Fruit fly (Drosophila melanogaster) whole organism, embryonic: ENCODE results near the gene Ms.

Experiments
- Atf-2 ChIP-seq: fragments of 200-800 bp; sonication (Bioruptor generic); optimal IDR thresholded peaks from 2 replicates; lab custom pipeline; 2016; ENCODE audit warnings: missing biosample characterization, missing genetic modification characterization
- CG11504 ChIP-seq: fragments of 200-800 bp; sonication (Bioruptor generic); optimal IDR thresholded peaks from 3 replicates; lab custom pipeline; 2019; ENCODE audit warnings: missing biosample characterization, mild to moderate bottlenecking, missing genetic modification characterization, moderate library complexity
- CG12219 ChIP-seq: fragments of 200-800 bp; sonication (Bioruptor generic); optimal IDR thresholded peaks from 3 replicates; lab custom pipeline; 2018; ENCODE audit warnings: missing biosample characterization, mild to moderate bottlenecking, missing genetic modification characterization
- CG12236 ChIP-seq: fragments of 200-800 bp; sonication (Bioruptor generic); optimal IDR thresholded peaks from 2 replicates; lab custom pipeline; 2016; ENCODE audit warnings: missing biosample characterization, missing genetic modification characterization
- CG17186 ChIP-seq: fragments of 200-800 bp; sonication (Bioruptor generic); optimal IDR thresholded peaks from 3 replicates; lab custom pipeline; 2017; ENCODE audit warnings: missing biosample characterization, missing genetic modification reagents, missing genetic modification characterization
- CG17361 ChIP-seq: fragments of 200-800 bp; sonication (Bioruptor generic); IDR thresholded peaks from 3 replicates; pipeline ENCODE4 v1.3.6; 2022; ENCODE audit warnings: missing biosample characterization, missing genetic modification characterization
- CG18476 ChIP-seq: fragments of 200-800 bp; sonication (Bioruptor generic); optimal IDR thresholded peaks from 2 replicates; lab custom pipeline; 2016; ENCODE audit warnings: missing biosample characterization, mild to moderate bottlenecking, missing genetic modification characterization
- CG3065 ChIP-seq: fragments of 200-800 bp; sonication (Bioruptor generic); optimal IDR thresholded peaks from 2 replicates; lab custom pipeline; 2016; ENCODE audit warnings: missing biosample characterization, missing genetic modification characterization
- CG34376 ChIP-seq: fragments of 200-800 bp; sonication (Bioruptor generic); optimal IDR thresholded peaks from 2 replicates; lab custom pipeline; 2018; ENCODE audit warnings: missing biosample characterization, mild to moderate bottlenecking, missing genetic modification characterization
- CG3847 ChIP-seq: fragments of 200-800 bp; sonication (Bioruptor generic); IDR thresholded peaks from 2 replicates; pipeline ENCODE4 v1.3.6; 2022; ENCODE audit warnings: missing biosample characterization, missing genetic modification characterization
- CG4282 ChIP-seq: fragments of 200-800 bp; sonication (Bioruptor generic); optimal IDR thresholded peaks from 2 replicates; lab custom pipeline; 2016; ENCODE audit warnings: missing biosample characterization, missing genetic modification characterization
- CG4360 ChIP-seq: fragments of 200-800 bp; sonication (Bioruptor generic); IDR thresholded peaks from 2 replicates; pipeline ENCODE4 v1.3.6; 2022; ENCODE audit warnings: missing biosample characterization, missing genetic modification characterization
- CG4424 ChIP-seq: fragments of 200-800 bp; sonication (Bioruptor generic); optimal IDR thresholded peaks from 3 replicates; lab custom pipeline; 2016; ENCODE audit warnings: missing biosample characterization, missing genetic modification characterization
- CG6175 ChIP-seq: fragments of 200-800 bp; sonication (Bioruptor generic); IDR thresholded peaks from 3 replicates; pipeline ENCODE4 v1.3.6; 2022; ENCODE audit warnings: missing biosample characterization, missing genetic modification characterization
- CG6683 ChIP-seq: fragments of 200-800 bp; sonication (Bioruptor generic); optimal IDR thresholded peaks from 2 replicates; lab custom pipeline; 2017; ENCODE audit warnings: missing biosample characterization, mild to moderate bottlenecking, missing genetic modification characterization, missing genetic modification reagents
- CG6813 ChIP-seq: fragments of 200-800 bp; sonication (Bioruptor generic); optimal IDR thresholded peaks from 2 replicates; lab custom pipeline; 2017; ENCODE audit warnings: missing biosample characterization, missing genetic modification characterization, mild to moderate bottlenecking, moderate library complexity, missing genetic modification reagents
- CG7987 ChIP-seq: fragments of 200-800 bp; sonication (Bioruptor generic); optimal IDR thresholded peaks from 2 replicates; lab custom pipeline; 2018; ENCODE audit warnings: missing biosample characterization, mild to moderate bottlenecking, missing genetic modification characterization, moderate library complexity
- CG9817 ChIP-seq: fragments of 200-800 bp; sonication (Bioruptor generic); optimal IDR thresholded peaks from 2 replicates; lab custom pipeline; 2018; ENCODE audit warnings: missing biosample characterization, mild to moderate bottlenecking, missing genetic modification characterization, moderate library complexity
- Ets97D ChIP-seq: fragments of 200-800 bp; sonication (Bioruptor generic); optimal IDR thresholded peaks from 3 replicates; lab custom pipeline; 2016; ENCODE audit warnings: missing biosample characterization, missing genetic modification characterization
- HHEX ChIP-seq: fragments of 200-800 bp; sonication (Bioruptor generic); optimal IDR thresholded peaks from 3 replicates; lab custom pipeline; 2017; ENCODE audit warnings: missing biosample characterization, mild to moderate bottlenecking, missing genetic modification characterization, missing genetic modification reagents
- Hr51 ChIP-seq, 2 experiments: fragments of 200-800 bp; sonication (Bioruptor generic); optimal IDR thresholded peaks; 2 replicates in 1 of 2; 3 replicates in 1 of 2; lab custom pipeline; 2016 to 2018; ENCODE audit warnings: missing biosample characterization in 2 of 2, missing genetic modification characterization in 2 of 2, mild to moderate bottlenecking in 1 of 2, moderate library complexity in 1 of 2
- Med ChIP-seq: fragments of 200-800 bp; sonication (Bioruptor generic); peaks from one replicate; lab custom pipeline; 2016; ENCODE audit warnings: missing biosample characterization, missing genetic modification characterization, mild to moderate bottlenecking, inconsistent platforms, moderate library complexity
- Nf-YA ChIP-seq: fragments of 200-800 bp; sonication (Bioruptor generic); IDR thresholded peaks from 2 replicates; pipeline ENCODE4 v1.3.6; 2022; ENCODE audit warnings: missing biosample characterization, missing genetic modification characterization
- NfI ChIP-seq: fragments of 200-800 bp; sonication (Bioruptor generic); optimal IDR thresholded peaks from 3 replicates; lab custom pipeline; 2018; ENCODE audit warnings: missing biosample characterization, mild to moderate bottlenecking, missing genetic modification characterization, moderate library complexity
- Rx ChIP-seq: fragments of 200-800 bp; sonication (Bioruptor generic); IDR thresholded peaks from 2 replicates; pipeline ENCODE4 v1.3.6; 2022; ENCODE audit warnings: missing biosample characterization, missing genetic modification characterization
- YL-1 ChIP-seq: fragments of 200-800 bp; sonication (Bioruptor generic); optimal IDR thresholded peaks from 3 replicates; lab custom pipeline; 2017; ENCODE audit warnings: missing biosample characterization, mild to moderate bottlenecking, missing genetic modification characterization
- ab ChIP-seq: fragments of 200-800 bp; sonication (Bioruptor generic); optimal IDR thresholded peaks from 2 replicates; lab custom pipeline; 2016; ENCODE audit warnings: missing biosample characterization, missing genetic modification characterization
- ase ChIP-seq: fragments of 200-800 bp; sonication (Bioruptor generic); IDR thresholded peaks from 3 replicates; pipeline ENCODE4 v1.3.6; 2022; ENCODE audit warnings: missing biosample characterization, missing genetic modification characterization
- cato ChIP-seq: fragments of 200-800 bp; sonication (Bioruptor generic); optimal IDR thresholded peaks from 2 replicates; lab custom pipeline; 2016; ENCODE audit warnings: missing biosample characterization, missing genetic modification characterization, borderline replicate concordance
- chinmo ChIP-seq: fragments of 200-800 bp; sonication (Bioruptor generic); IDR thresholded peaks from 4 replicates; pipeline ENCODE4 v1.3.6; 2022; ENCODE audit warnings: missing biosample characterization, missing genetic modification characterization; ENCODE audit not compliant: partially characterized antibody
- croc ChIP-seq: fragments of 200-800 bp; sonication (Bioruptor generic); conservative IDR thresholded peaks from 3 replicates; pipeline ENCODE4 v1.3.6; 2022; ENCODE audit warnings: missing biosample characterization, missing genetic modification characterization
- dimm ChIP-seq: fragments of 200-800 bp; sonication (Bioruptor generic); IDR thresholded peaks from 2 replicates; pipeline ENCODE4 v1.3.6; 2022; ENCODE audit warnings: missing biosample characterization, missing genetic modification characterization
- ewg ChIP-seq: fragments of 200-800 bp; sonication (Bioruptor generic); optimal IDR thresholded peaks from 3 replicates; lab custom pipeline; 2017; ENCODE audit warnings: mild to moderate bottlenecking, missing biosample characterization, missing genetic modification reagents, missing genetic modification characterization
- exex ChIP-seq: fragments of 200-800 bp; sonication (Bioruptor generic); optimal IDR thresholded peaks from 4 replicates; lab custom pipeline; 2018; ENCODE audit warnings: missing biosample characterization, mild to moderate bottlenecking, missing genetic modification characterization, moderate library complexity
- gce ChIP-seq: fragments of 200-800 bp; sonication (Bioruptor generic); IDR thresholded peaks from 3 replicates; pipeline ENCODE4 v1.3.6; 2022; ENCODE audit warnings: missing biosample characterization, missing genetic modification characterization
- ham ChIP-seq: fragments of 200-800 bp; sonication (Bioruptor generic); IDR thresholded peaks from 2 replicates; pipeline ENCODE4 v1.3.6; 2022; ENCODE audit warnings: missing biosample characterization, missing genetic modification characterization
- insv ChIP-seq, 2 experiments: fragments of 200-800 bp; sonication (Bioruptor generic); optimal IDR thresholded peaks; 3 replicates each; lab custom pipeline; 2016 to 2018; ENCODE audit warnings: missing biosample characterization in 2 of 2, missing genetic modification characterization in 2 of 2
- kah ChIP-seq: fragments of 200-800 bp; sonication (Bioruptor generic); optimal IDR thresholded peaks from 2 replicates; lab custom pipeline; 2018; ENCODE audit warnings: missing biosample characterization, mild to moderate bottlenecking, missing genetic modification characterization
- klu ChIP-seq: fragments of 200-800 bp; sonication (Bioruptor generic); IDR thresholded peaks from 2 replicates; pipeline ENCODE4 v1.3.6; 2022; ENCODE audit warnings: missing biosample characterization, missing genetic modification characterization
- kni ChIP-seq: fragments of 200-800 bp; sonication (Bioruptor generic); optimal IDR thresholded peaks from 3 replicates; lab custom pipeline; 2017; ENCODE audit warnings: mild to moderate bottlenecking, missing biosample characterization, missing genetic modification reagents, missing genetic modification characterization
- maf-S ChIP-seq: fragments of 200-800 bp; sonication (Bioruptor generic); optimal IDR thresholded peaks from 2 replicates; lab custom pipeline; 2016; ENCODE audit warnings: missing biosample characterization, missing genetic modification characterization
- mam ChIP-seq: fragments of 200-800 bp; sonication (Bioruptor generic); optimal IDR thresholded peaks from 3 replicates; lab custom pipeline; 2016; ENCODE audit warnings: missing biosample characterization, missing genetic modification characterization
- nom ChIP-seq: fragments of 200-800 bp; sonication (Bioruptor generic); optimal IDR thresholded peaks from 2 replicates; lab custom pipeline; 2017; ENCODE audit warnings: missing biosample characterization, missing genetic modification characterization, mild to moderate bottlenecking, moderate library complexity, missing genetic modification reagents
- otp ChIP-seq: fragments of 200-800 bp; sonication (Bioruptor generic); IDR thresholded peaks from 3 replicates; pipeline ENCODE4, ENCODE4 v1.3.6; 2022; ENCODE audit warnings: missing biosample characterization, missing genetic modification characterization
- ranshi ChIP-seq: fragments of 200-800 bp; sonication (Bioruptor generic); IDR thresholded peaks from 2 replicates; pipeline ENCODE4 v1.3.6; 2022; ENCODE audit warnings: missing biosample characterization, missing genetic modification characterization
- ro ChIP-seq: fragments of 200-800 bp; sonication (Bioruptor generic); IDR thresholded peaks from 2 replicates; pipeline ENCODE4 v1.3.6; 2022; ENCODE audit warnings: missing biosample characterization, missing genetic modification characterization
- sens-2 ChIP-seq: fragments of 200-800 bp; sonication (Bioruptor generic); IDR thresholded peaks from 2 replicates; pipeline ENCODE4 v1.3.6; 2022; ENCODE audit warnings: missing biosample characterization, missing genetic modification characterization
- seq ChIP-seq: fragments of 200-800 bp; sonication (Bioruptor generic); IDR thresholded peaks from 2 replicates; pipeline ENCODE4 v1.3.6; 2022; ENCODE audit warnings: missing biosample characterization, missing genetic modification characterization
- vvl ChIP-seq: fragments of 200-800 bp; sonication (Bioruptor generic); IDR thresholded peaks from 2 replicates; pipeline ENCODE4 v1.3.6; 2022; ENCODE audit warnings: missing biosample characterization, missing genetic modification characterization
- zen2 ChIP-seq: fragments of 200-800 bp; sonication (Bioruptor generic); IDR thresholded peaks from 3 replicates; pipeline ENCODE4 v1.3.6; 2022; ENCODE audit warnings: missing biosample characterization, missing genetic modification characterization; ENCODE audit not compliant: partially characterized antibody

The Ms gene

DNA sequence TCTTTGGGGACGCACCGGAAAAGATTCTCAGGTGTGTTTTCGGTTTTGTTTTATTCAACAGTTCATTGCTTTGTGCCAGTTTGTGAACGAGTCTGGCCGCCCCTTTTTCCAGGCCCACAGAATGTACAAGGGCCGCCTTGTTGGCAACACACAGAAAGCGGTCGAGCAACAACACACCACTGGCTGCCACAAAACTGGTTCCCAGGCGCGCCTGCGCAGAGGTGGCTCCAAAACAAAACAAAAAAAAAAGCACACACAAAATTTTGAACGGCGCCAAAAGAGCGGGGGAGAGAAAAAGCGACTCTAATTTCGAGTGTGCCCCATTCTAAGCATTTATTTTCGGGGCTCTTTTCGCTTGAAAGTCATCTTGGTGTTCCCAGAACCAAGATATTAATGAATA, 42.2 kb upstream of the Ms start:
- TF ChIP-seq CG6175 (GFP tag; lab: Robert Waterston, UW) (peak; percentile 91), CG12219 (GFP tag; lab: Kevin White, UChicago) (no peak), CG6683 (GFP tag; lab: Kevin White, UChicago) (no peak), Med (GFP tag; lab: Kevin White, UChicago) (peak; percentile 39), nom (peak; percentile 6), chinmo (GFP tag; lab: Robert Waterston, UW) (peak; percentile 72; the same call in 1 of the 4 replicates), ab (GFP tag; lab: Kevin White, UChicago) (no peak), CG18476 (GFP tag; lab: Kevin White, UChicago) (no peak), kni (GFP tag; lab: Kevin White, UChicago) (peak; percentile 20), CG17186 (GFP tag; lab: Kevin White, UChicago) (no peak), vvl (GFP tag; lab: Robert Waterston, UW) (peak; percentile 25; the same call in 1 of the 2 replicates), klu (0 out of 2 replicates have a peak, but pooled peaks have one; percentile 34), Rx (no peak), sens-2 (GFP tag; lab: Robert Waterston, UW) (no peak), ro (GFP tag; lab: Robert Waterston, UW) (no peak)

DNA sequence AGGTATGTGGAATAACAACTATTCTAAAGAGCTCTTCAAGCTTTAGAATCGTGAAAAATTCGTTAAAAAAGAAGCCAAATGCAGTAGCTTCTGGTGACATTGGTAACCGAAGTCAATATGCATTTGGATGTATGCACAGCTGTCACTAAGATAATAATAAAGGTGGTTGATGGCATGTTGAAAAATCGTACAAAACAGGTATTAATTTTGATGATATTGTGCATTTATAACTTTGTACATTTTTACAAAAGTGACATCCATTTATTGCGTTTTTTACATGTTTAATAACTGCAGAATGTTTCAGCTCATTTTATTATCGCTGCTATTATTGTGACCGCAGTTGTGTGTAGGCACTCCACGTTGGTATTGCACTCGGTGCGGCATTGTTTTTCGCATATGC, 39.8 kb upstream of the Ms start:
- TF ChIP-seq ase (GFP tag; lab: Robert Waterston, UW): no peak
- TF ChIP-seq otp: no peak
- TF ChIP-seq insv (GFP tag; optimal IDR thresholded peaks at IDR 0.05; lab: Kevin White, UChicago): no peak
- no peak for TF ChIP-seq CG3065 (GFP tag; lab: Kevin White, UChicago)
- peak; percentile 36 for TF ChIP-seq HHEX (GFP tag; lab: Kevin White, UChicago)
- no peak for TF ChIP-seq CG9817 (tag; lab: Kevin White, UChicago)
- no peak for TF ChIP-seq Hr51 (GFP tag; optimal IDR thresholded peaks at IDR 0.05; lab: Kevin White, UChicago)
- 0 out of 2 replicates have a peak, but pooled peaks have one; percentile 22 for TF ChIP-seq Nf-YA (GFP tag; lab: Robert Waterston, UW)
- no peak for TF ChIP-seq CG3847 (GFP tag; lab: Robert Waterston, UW)
- TF ChIP-seq ranshi (GFP tag; lab: Robert Waterston, UW): no peak
- TF ChIP-seq CG34376 (GFP tag; lab: Kevin White, UChicago): no peak
- TF ChIP-seq croc (GFP tag; lab: Robert Waterston, UW): no peak
- no peak for TF ChIP-seq Atf-2 (GFP tag; lab: Kevin White, UChicago)
- TF ChIP-seq ham: no peak
- no peak for TF ChIP-seq maf-S
- TF ChIP-seq Ets97D: no peak
- TF ChIP-seq CG11504 (tag; lab: Kevin White, UChicago): no peak
- no peak for TF ChIP-seq zen2
- TF ChIP-seq kah (GFP tag; lab: Kevin White, UChicago): no peak
- no peak for TF ChIP-seq gce
- TF ChIP-seq CG7987 (GFP tag; lab: Kevin White, UChicago): no peak
- no peak for TF ChIP-seq cato (GFP tag; lab: Kevin White, UChicago)
- peak; percentile 2 for TF ChIP-seq CG4424 (GFP tag; lab: Kevin White, UChicago)
- TF ChIP-seq CG4360 (GFP tag; lab: Robert Waterston, UW): 0 out of 2 replicates have a peak, but pooled peaks have one; percentile 30
- TF ChIP-seq kni (GFP tag; lab: Kevin White, UChicago): peak; percentile 8
- peak; percentile 25; the same call in 1 of the 2 replicates for TF ChIP-seq seq (GFP tag; lab: Robert Waterston, UW)
- TF ChIP-seq YL-1 (GFP tag; lab: Kevin White, UChicago): no peak
- TF ChIP-seq mam (GFP tag; lab: Kevin White, UChicago): no peak
- TF ChIP-seq CG6813 (GFP tag; lab: Kevin White, UChicago): no peak
- no peak for TF ChIP-seq ewg (GFP tag; lab: Kevin White, UChicago)
- TF ChIP-seq CG12236 (GFP tag; lab: Kevin White, UChicago): no peak
- TF ChIP-seq NfI (GFP tag; lab: Kevin White, UChicago): no peak
- TF ChIP-seq CG17361 (GFP tag; lab: Robert Waterston, UW): no peak
- TF ChIP-seq CG4282 (GFP tag; lab: Kevin White, UChicago): no peak
- no peak for TF ChIP-seq exex
- no peak for TF ChIP-seq dimm (GFP tag; lab: Robert Waterston, UW)
